Fruit fly (Drosophila melanogaster): ENCODE data around the gene S.
A peak's percentile ranks its signal among the peaks of the same experiment; 100 is the strongest.

Gene S

DNA sequence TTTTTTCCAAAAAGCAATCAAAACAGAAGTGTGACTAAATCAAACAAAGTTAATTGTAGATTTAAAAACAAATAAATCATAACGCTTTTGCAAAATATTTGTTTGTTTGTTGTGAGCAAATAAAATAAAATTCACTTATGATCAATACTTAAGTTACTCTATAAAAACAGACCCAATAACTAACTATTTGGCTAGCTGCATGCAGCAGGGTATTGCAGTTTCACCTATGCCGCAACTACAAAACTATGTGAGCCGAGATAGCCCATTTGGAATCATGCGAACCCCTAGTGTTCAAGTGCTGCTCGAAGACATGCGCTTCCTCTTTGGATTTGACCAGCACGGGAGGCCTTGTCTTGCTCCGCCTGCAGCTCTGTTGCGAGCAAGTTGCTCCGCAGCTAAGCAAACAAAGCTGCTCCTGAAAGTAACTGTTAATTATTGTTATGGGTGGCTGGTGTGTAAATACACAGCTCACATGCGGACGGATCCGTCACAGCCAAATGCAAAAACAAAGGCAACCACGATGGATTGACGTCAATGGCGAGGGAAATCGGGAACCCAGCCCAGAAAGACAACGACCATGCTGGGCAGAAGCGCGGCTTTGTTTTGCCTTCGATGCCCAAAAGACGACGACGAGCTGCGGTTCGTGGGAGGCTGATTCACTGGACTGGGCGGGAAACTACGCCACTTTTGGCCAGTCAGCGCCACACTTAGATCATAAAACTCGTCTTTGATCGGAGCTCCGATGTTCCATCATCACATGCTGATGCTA, 44.5 kb upstream of the S start:
- TF ChIP-seq unpg (GFP tag; optimal IDR thresholded peaks at IDR 0.05) (peak; percentile 5), Ets65A (GFP tag) (peak; percentile 33), nau (GFP tag; optimal IDR thresholded peaks at IDR 0.05) (peak; percentile 8), CG10543 (GFP tag; optimal IDR thresholded peaks at IDR 0.05) (peak; percentile 35), CG18262 (tag; optimal IDR thresholded peaks at IDR 0.05) (peak; percentile 9), Sox102F (GFP tag; optimal IDR thresholded peaks at IDR 0.05) (peak; percentile 22), chn (GFP tag; optimal IDR thresholded peaks at IDR 0.05) (no peak), zfh1 (GFP tag; IDR thresholded peaks at IDR 0.05) (no peak), CG7357 (GFP tag; IDR thresholded peaks at IDR 0.05) (no peak), CG8290 (GFP tag; optimal IDR thresholded peaks at IDR 0.05) (no peak), CG8290 (tag; optimal IDR thresholded peaks at IDR 0.05) (peak in 1 of 2 experiments; percentile 2), CG12071 (GFP tag; optimal IDR thresholded peaks at IDR 0.05) (peak; percentile 7), CG17361 (GFP tag; IDR thresholded peaks at IDR 0.05) (0 out of 3 replicates have a peak, but pooled peaks have one; percentile 32), ATbp (GFP tag; optimal IDR thresholded peaks at IDR 0.05) (peak; percentile 42), Sox100B (GFP tag; optimal IDR thresholded peaks at IDR 0.05) (peak; percentile 30), CG14710 (tag; optimal IDR thresholded peaks at IDR 0.05) (peak; percentile 11), CG9609 (GFP tag; optimal IDR thresholded peaks at IDR 0.05) (no peak), MBD-R2 (GFP tag; IDR thresholded peaks at IDR 0.05) (no peak), nmo (GFP tag; optimal IDR thresholded peaks at IDR 0.05) (no peak), CG1603 (tag; optimal IDR thresholded peaks at IDR 0.05) (peak; percentile 29), CG17612 (GFP tag; IDR thresholded peaks at IDR 0.05) (0 out of 2 replicates have a peak, but pooled peaks have one; percentile 4), disco-r (GFP tag; optimal IDR thresholded peaks at IDR 0.05) (no peak), CG12769 (tag; optimal IDR thresholded peaks at IDR 0.05) (peak; percentile 83), sug (tag; optimal IDR thresholded peaks at IDR 0.05) (peak; percentile 9), yki (optimal IDR thresholded peaks at IDR 0.05) (no peak), CG17359 (tag; optimal IDR thresholded peaks at IDR 0.05) (peak; percentile 27), CG7987 (GFP tag; optimal IDR thresholded peaks at IDR 0.05) (peak; percentile 38), Dfd (GFP tag; optimal IDR thresholded peaks at IDR 0.05) (no peak), CG15601 (tag; optimal IDR thresholded peaks at IDR 0.05) (peak; percentile 21), Xrp1 (GFP tag; IDR thresholded peaks at IDR 0.05) (peak; percentile 38; the same call in 1 of the 2 replicates), wek (GFP tag; optimal IDR thresholded peaks at IDR 0.05) (peak; percentile 25), CG2875 (GFP tag; optimal IDR thresholded peaks at IDR 0.05) (peak; percentile 0), oc (tag; optimal IDR thresholded peaks at IDR 0.05) (peak; percentile 15), Side (GFP tag; optimal IDR thresholded peaks at IDR 0.05) (no peak), CG10274 (GFP tag; optimal IDR thresholded peaks at IDR 0.05) (peak; percentile 81), CG16863 (GFP tag; optimal IDR thresholded peaks at IDR 0.05) (peak; percentile 0), klu (GFP tag; IDR thresholded peaks at IDR 0.05) (0 out of 2 replicates have a peak, but pooled peaks have one; percentile 21), dati (GFP tag; IDR thresholded peaks at IDR 0.05) (no peak), gem (tag; optimal IDR thresholded peaks at IDR 0.05) (peak; percentile 14), HmgZ (tag; optimal IDR thresholded peaks at IDR 0.05) (peak; percentile 13), tna (GFP tag; IDR thresholded peaks at IDR 0.05; ENCODE audit: partially characterized antibody) (no peak), fru (optimal IDR thresholded peaks at IDR 0.05) (no peak), bsh (GFP tag; optimal IDR thresholded peaks at IDR 0.05) (peak in 1 of 2 experiments; percentile 22), Med (GFP tag) (peak; percentile 63), CG8388 (GFP tag; optimal IDR thresholded peaks at IDR 0.05) (no peak), abd-A (tag; optimal IDR thresholded peaks at IDR 0.05) (peak; percentile 46), Mad (GFP tag; optimal IDR thresholded peaks at IDR 0.05) (no peak), Blimp-1 (GFP tag; optimal IDR thresholded peaks at IDR 0.05) (peak; percentile 16), chif (GFP tag; optimal IDR thresholded peaks at IDR 0.05) (no peak)
